Worm (Caenorhabditis elegans) whole organism, L4 larva: ENCODE data around the gene K11E4.1.

Experiments
- F10B5.3 ChIP-seq: sonication (generic microtip); optimal IDR thresholded peaks from 2 replicates; lab custom pipeline; 2016; ENCODE audit warnings: mild to moderate bottlenecking, missing genetic modification characterization, missing compliant biosample characterization
- F26F4.8 ChIP-seq: fragments of 200-800 bp; sonication (Bioruptor generic); conservative IDR thresholded peaks from 2 replicates; pipeline ENCODE4 v1.3.6; 2022; ENCODE audit warnings: missing genetic modification characterization, missing compliant biosample characterization
- F49E8.2 ChIP-seq: sonication (generic microtip); optimal IDR thresholded peaks from 2 replicates; lab custom pipeline; 2016; ENCODE audit warnings: missing compliant biosample characterization, mild to moderate bottlenecking, missing genetic modification characterization, borderline replicate concordance
- T26A8.4 ChIP-seq: fragments of 200-800 bp; sonication (Bioruptor generic); IDR thresholded peaks from 2 replicates; pipeline ENCODE4 v1.3.6; 2022; ENCODE audit warnings: missing genetic modification characterization, missing compliant biosample characterization
- Y5F2A.4 ChIP-seq: fragments of 200-800 bp; sonication (Bioruptor generic); optimal IDR thresholded peaks from 2 replicates; lab custom pipeline; 2018; ENCODE audit warnings: mild to moderate bottlenecking, missing genetic modification characterization, missing compliant biosample characterization
- Y75B8A.6 ChIP-seq: fragments of 200-800 bp; sonication (Bioruptor generic); IDR thresholded peaks from 2 replicates; pipeline ENCODE4 v1.3.6; 2022; ENCODE audit warnings: missing genetic modification reagents, missing genetic modification characterization, missing compliant biosample characterization
- ZK337.2 ChIP-seq: fragments of 200-800 bp; sonication (Bioruptor generic); IDR thresholded peaks from 2 replicates; pipeline ENCODE4 v1.3.6; 2022; ENCODE audit warnings: missing genetic modification reagents, missing genetic modification characterization, missing compliant biosample characterization
- ZK546.5 ChIP-seq, 2 experiments: sonication (generic microtip); optimal IDR thresholded peaks; 2 replicates each; lab custom pipeline; 2017; ENCODE audit warnings: missing biosample characterization in 2 of 2, missing genetic modification characterization in 2 of 2
- ama-1 ChIP-seq: fragments of 150-350 bp; optimal IDR thresholded peaks from 2 replicates; lab custom pipeline; 2014; ENCODE audit warnings: inconsistent platforms, mixed read lengths
- ceh-28 ChIP-seq: fragments of 150-350 bp; optimal IDR thresholded peaks from 2 replicates; lab custom pipeline; 2014; ENCODE audit warnings: missing biosample characterization, missing genetic modification reagents, missing genetic modification characterization
- ceh-32 ChIP-seq: sonication (generic microtip); optimal IDR thresholded peaks from 2 replicates; lab custom pipeline; 2016; ENCODE audit warnings: mild to moderate bottlenecking, missing genetic modification characterization, missing compliant biosample characterization; ENCODE audit not compliant: poor library complexity
- ceh-44 ChIP-seq: fragments of 200-800 bp; sonication (Bioruptor generic); IDR thresholded peaks from 2 replicates; pipeline ENCODE4 v1.3.6; 2022; ENCODE audit warnings: missing genetic modification reagents, missing genetic modification characterization, missing compliant biosample characterization
- ceh-62 ChIP-seq: sonication (generic microtip); optimal IDR thresholded peaks from 2 replicates; lab custom pipeline; 2017; ENCODE audit warnings: missing biosample characterization, missing genetic modification characterization
- ceh-82 ChIP-seq: sonication (generic microtip); optimal IDR thresholded peaks from 2 replicates; lab custom pipeline; 2017; ENCODE audit warnings: missing biosample characterization, missing genetic modification characterization
- ctbp-1 ChIP-seq: fragments of 200-800 bp; sonication (Bioruptor generic); IDR thresholded peaks from 2 replicates; pipeline ENCODE4 v1.3.6; 2022; ENCODE audit warnings: missing genetic modification reagents, missing genetic modification characterization, missing compliant biosample characterization
- daf-16 ChIP-seq, 3 experiments: sonication (generic microtip); optimal IDR thresholded peaks; 2 replicates each; lab custom pipeline; 2016 to 2017; ENCODE audit warnings: missing genetic modification characterization in 3 of 3, missing genetic modification reagents in 3 of 3, mild to moderate bottlenecking in 2 of 3, missing compliant biosample characterization in 2 of 3, missing biosample characterization in 1 of 3, moderate library complexity in 1 of 3
- daf-19 ChIP-seq: fragments of 200-800 bp; sonication (Bioruptor generic); conservative IDR thresholded peaks from 2 replicates; pipeline ENCODE4 v1.3.6; 2022; ENCODE audit warnings: missing genetic modification characterization, missing compliant biosample characterization
- dve-1 ChIP-seq: sonication (generic microtip); optimal IDR thresholded peaks from 2 replicates; lab custom pipeline; 2017; ENCODE audit warnings: antibody characterized with exemption, mild to moderate bottlenecking, missing genetic modification characterization, missing compliant biosample characterization; ENCODE audit not compliant: insufficient read depth
- egl-27 ChIP-seq: sonication (generic microtip); optimal IDR thresholded peaks from 3 replicates; lab custom pipeline; 2017; ENCODE audit warnings: missing biosample characterization, missing genetic modification reagents, missing genetic modification characterization
- egl-43 ChIP-seq: fragments of 200-800 bp; sonication (Bioruptor generic); IDR thresholded peaks from 2 replicates; pipeline ENCODE4 v1.3.6; 2022; ENCODE audit warnings: missing genetic modification reagents, missing genetic modification characterization, missing compliant biosample characterization
- fos-1 ChIP-seq: fragments of 150-350 bp; optimal IDR thresholded peaks from 2 replicates; lab custom pipeline; 2014; ENCODE audit warnings: missing biosample characterization, missing genetic modification characterization
- lim-7 ChIP-seq: fragments of 200-800 bp; sonication (Bioruptor generic); IDR thresholded peaks from 2 replicates; pipeline ENCODE4 v1.3.6; 2022; ENCODE audit warnings: missing genetic modification characterization, missing compliant biosample characterization
- lin-1 ChIP-seq: fragments of 200-800 bp; sonication (Bioruptor generic); IDR thresholded peaks from 2 replicates; pipeline ENCODE4 v1.3.6; 2022; ENCODE audit warnings: missing genetic modification reagents, missing genetic modification characterization, missing compliant biosample characterization
- lin-38 ChIP-seq: fragments of 200-800 bp; sonication (Bioruptor generic); IDR thresholded peaks from 2 replicates; pipeline ENCODE4 v1.3.6; 2022; ENCODE audit warnings: missing genetic modification reagents, missing genetic modification characterization, missing compliant biosample characterization
- lsy-2 ChIP-seq, 2 experiments: fragments of 150-350 bp in 1 of 2; sonication (generic microtip) in 1 of 2; optimal IDR thresholded peaks; 2 replicates each; lab custom pipeline; 2014 to 2017; ENCODE audit warnings: missing biosample characterization in 2 of 2, missing genetic modification characterization in 2 of 2
- madf-9 ChIP-seq: fragments of 200-800 bp; sonication (Bioruptor generic); conservative IDR thresholded peaks from 2 replicates; pipeline ENCODE4 v1.3.6; 2022; ENCODE audit warnings: missing genetic modification reagents, missing genetic modification characterization, missing compliant biosample characterization
- mdl-1 ChIP-seq, 2 experiments: fragments of 150-350 bp in 1 of 2; sonication (generic microtip) in 1 of 2; optimal IDR thresholded peaks; 2 replicates each; lab custom pipeline; 2014 to 2017; ENCODE audit warnings: missing biosample characterization in 2 of 2, missing genetic modification characterization in 2 of 2
- mdt-29 ChIP-seq: fragments of 200-800 bp; sonication (Bioruptor generic); IDR thresholded peaks from 2 replicates; pipeline ENCODE4 v1.3.6; 2022; ENCODE audit warnings: missing genetic modification reagents, missing genetic modification characterization, missing compliant biosample characterization
- nhr-111 ChIP-seq: fragments of 200-800 bp; sonication (Bioruptor generic); optimal IDR thresholded peaks from 2 replicates; lab custom pipeline; 2018; ENCODE audit warnings: mild to moderate bottlenecking, missing genetic modification characterization, missing compliant biosample characterization
- nhr-28 ChIP-seq: fragments of 150-350 bp; optimal IDR thresholded peaks from 2 replicates; lab custom pipeline; 2014; ENCODE audit warnings: missing biosample characterization, missing genetic modification characterization
- nhr-6 ChIP-seq: fragments of 150-350 bp; optimal IDR thresholded peaks from 2 replicates; lab custom pipeline; 2014; ENCODE audit warnings: missing biosample characterization, missing genetic modification characterization
- pha-4 ChIP-seq, 2 experiments: fragments of 150-350 bp in 1 of 2; fragments of 200-800 bp in 1 of 2; sonication (Bioruptor generic) in 1 of 2; IDR thresholded peaks in 1 of 2; optimal IDR thresholded peaks in 1 of 2; 2 replicates each; pipeline versions ENCODE4 v1.3.6 to Lab custom; 2014 to 2022; ENCODE audit warnings: missing genetic modification characterization in 2 of 2, missing genetic modification reagents in 2 of 2, missing biosample characterization in 1 of 2, missing compliant biosample characterization in 1 of 2
- saeg-2 ChIP-seq: fragments of 200-800 bp; sonication (Bioruptor generic); IDR thresholded peaks from 2 replicates; pipeline ENCODE4 v1.3.6; 2022; ENCODE audit warnings: missing genetic modification reagents, missing genetic modification characterization, missing compliant biosample characterization
- sdz-12 ChIP-seq: fragments of 200-800 bp; sonication (Bioruptor generic); optimal IDR thresholded peaks from 2 replicates; lab custom pipeline; 2018; ENCODE audit warnings: mild to moderate bottlenecking, missing genetic modification characterization, missing compliant biosample characterization
- set-16 ChIP-seq: fragments of 200-800 bp; sonication (Bioruptor generic); IDR thresholded peaks from 2 replicates; pipeline ENCODE4 v1.3.6; 2022; ENCODE audit warnings: missing genetic modification reagents, missing genetic modification characterization, missing compliant biosample characterization
- snpc-1.2 ChIP-seq: fragments of 200-800 bp; sonication (Bioruptor generic); IDR thresholded peaks from 2 replicates; pipeline ENCODE4 v1.3.6; 2022; ENCODE audit warnings: missing genetic modification reagents, missing genetic modification characterization, missing compliant biosample characterization
- spr-1 ChIP-seq: sonication (generic microtip); optimal IDR thresholded peaks from 2 replicates; lab custom pipeline; 2016; ENCODE audit warnings: mild to moderate bottlenecking, missing genetic modification characterization, missing compliant biosample characterization
- unc-39 ChIP-seq: sonication (generic microtip); optimal IDR thresholded peaks from 2 replicates; lab custom pipeline; 2017; ENCODE audit warnings: missing biosample characterization, missing genetic modification characterization
- unc-62 ChIP-seq, 3 experiments: fragments of 150-350 bp in 1 of 3; sonication (generic microtip); optimal IDR thresholded peaks in 2 of 3; peaks in 1 of 3; 1 replicate in 1 of 3; 2 replicates in 2 of 3; lab custom pipeline; 2014 to 2017; ENCODE audit warnings: missing biosample characterization in 3 of 3, missing genetic modification characterization in 3 of 3, missing genetic modification reagents in 3 of 3, missing genotype in 1 of 3
- zag-1 ChIP-seq: fragments of 150-350 bp; optimal IDR thresholded peaks from 2 replicates; lab custom pipeline; 2014; ENCODE audit warnings: missing biosample characterization, missing genetic modification characterization
- zfp-2 ChIP-seq: sonication (generic microtip); optimal IDR thresholded peaks from 2 replicates; lab custom pipeline; 2016; ENCODE audit warnings: mild to moderate bottlenecking, missing genetic modification characterization, missing compliant biosample characterization
- zfp-3 ChIP-seq: fragments of 200-800 bp; sonication (Bioruptor generic); conservative IDR thresholded peaks from 2 replicates; pipeline ENCODE4 v1.3.6; 2022; ENCODE audit warnings: missing genetic modification reagents, missing genetic modification characterization, missing compliant biosample characterization
- zip-2 ChIP-seq: fragments of 150-350 bp; optimal IDR thresholded peaks from 2 replicates; lab custom pipeline; 2014; ENCODE audit warnings: missing biosample characterization, missing genetic modification characterization
- ztf-7 ChIP-seq: fragments of 150-350 bp; optimal IDR thresholded peaks from 2 replicates; lab custom pipeline; 2014; ENCODE audit warnings: missing biosample characterization, missing genetic modification characterization

Gene K11E4.1

DNA sequence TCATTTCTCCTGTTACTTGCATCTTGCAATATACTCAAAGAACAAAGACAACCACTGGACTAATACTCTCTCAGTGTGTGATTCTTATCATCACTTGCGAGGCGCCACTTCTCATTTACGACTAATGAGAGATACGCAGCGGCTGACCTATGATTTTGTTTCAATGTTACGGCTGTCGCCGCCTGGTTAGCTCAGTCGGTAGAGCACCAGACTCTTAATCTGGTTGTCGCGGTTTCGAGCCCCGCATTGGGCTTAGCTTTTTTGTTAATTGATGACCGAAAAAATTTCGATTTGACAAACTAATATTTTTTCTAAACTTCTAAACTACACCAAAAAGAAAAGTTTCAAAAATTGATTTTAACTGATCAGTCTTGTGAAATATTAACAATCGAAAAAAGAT lies 2.4 kb downstream of the K11E4.1 start (continued):
- TF ChIP-seq daf-16 (GFP tag; optimal IDR thresholded peaks at IDR 0.05; lab: Kevin White, UChicago) (peak; percentile 11 to 58), daf-16 (tag; optimal IDR thresholded peaks at IDR 0.05; lab: Kevin White, UChicago) (peak; percentile 73), zag-1 (tag; lab: Kevin White, UChicago) (no peak), lim-7 (0 out of 2 replicates have a peak, but pooled peaks have one; percentile 40), saeg-2 (GFP tag; lab: Robert Waterston, UW) (0 out of 2 replicates have a peak, but pooled peaks have one; percentile 48), unc-39 (no peak), ZK337.2 (no peak), zfp-2 (tag; lab: Kevin White, UChicago) (no peak), ctbp-1 (GFP tag; lab: Robert Waterston, UW) (0 out of 2 replicates have a peak, but pooled peaks have one; percentile 10), snpc-1.2 (peak; percentile 58), Y5F2A.4 (GFP tag; lab: Kevin White, UChicago) (no peak), sdz-12 (GFP tag; lab: Kevin White, UChicago) (no peak), nhr-111 (GFP tag; lab: Kevin White, UChicago) (no peak), mdt-29 (GFP tag; lab: Robert Waterston, UW) (no peak), zip-2 (tag; lab: Kevin White, UChicago) (no peak), nhr-28 (tag; lab: Kevin White, UChicago) (peak; percentile 7), spr-1 (tag; lab: Kevin White, UChicago) (no peak), T26A8.4 (GFP tag; lab: Robert Waterston, UW) (no peak), lin-38 (GFP tag; lab: Robert Waterston, UW) (peak; percentile 53), dve-1 (tag; lab: Kevin White, UChicago) (peak; percentile 31), ceh-82 (tag; lab: Kevin White, UChicago) (no peak), F49E8.2 (tag; lab: Kevin White, UChicago) (no peak), fos-1 (tag; lab: Kevin White, UChicago) (no peak), zfp-3 (GFP tag; lab: Robert Waterston, UW) (0 out of 2 replicates have a peak, but pooled peaks have one; percentile 70), ceh-62 (tag; lab: Kevin White, UChicago) (no peak), egl-27 (tag; lab: Kevin White, UChicago) (no peak), ZK546.5 (tag; optimal IDR thresholded peaks at IDR 0.05; lab: Kevin White, UChicago) (no peak), mdl-1 (tag; optimal IDR thresholded peaks at IDR 0.05; lab: Kevin White, UChicago) (no peak), F10B5.3 (tag; lab: Kevin White, UChicago) (no peak), Y75B8A.6 (GFP tag; lab: Robert Waterston, UW) (0 out of 2 replicates have a peak, but pooled peaks have one; percentile 23), nhr-6 (tag; lab: Kevin White, UChicago) (no peak), pha-4 (GFP tag; IDR thresholded peaks at IDR 0.05; lab: Robert Waterston, UW) (peak; percentile 73; the same call in 1 of the 2 replicates), pha-4 (tag; optimal IDR thresholded peaks at IDR 0.05; lab: Kevin White, UChicago) (no peak), madf-9 (peak; percentile 46; the same call in 1 of the 2 replicates), ceh-32 (no peak), F26F4.8 (GFP tag; lab: Robert Waterston, UW) (no peak), ama-1 (lab: Kevin White, UChicago) (no peak), egl-43 (GFP tag; lab: Robert Waterston, UW) (no peak), lsy-2 (tag; optimal IDR thresholded peaks at IDR 0.05; lab: Kevin White, UChicago) (no peak), set-16 (no peak), daf-19 (0 out of 2 replicates have a peak, but pooled peaks have one; percentile 47), ztf-7 (peak; percentile 38), ceh-28 (tag; lab: Kevin White, UChicago) (no peak), ceh-44 (GFP tag; lab: Robert Waterston, UW) (0 out of 2 replicates have a peak, but pooled peaks have one; percentile 14), unc-62 (GFP tag; optimal IDR thresholded peaks at IDR 0.05 in 1 of 2; lab: Kevin White, UChicago) (no peak), unc-62 (tag; optimal IDR thresholded peaks at IDR 0.05; lab: Kevin White, UChicago) (no peak), lin-1 (0 out of 2 replicates have a peak, but pooled peaks have one; percentile 19)
